Fruit fly (Drosophila melanogaster) whole organism, embryonic: ENCODE data around the gene Ntf-2.

Experiments used
- CG10565 ChIP-seq: fragments of 200-800 bp; sonication (Bioruptor generic); optimal IDR thresholded peaks from 3 replicates; lab custom pipeline; 2016; ENCODE audit warnings: missing biosample characterization, mild to moderate bottlenecking, missing genetic modification characterization
- CG10959 ChIP-seq: fragments of 200-800 bp; sonication (Bioruptor generic); IDR thresholded peaks from 2 replicates; pipeline ENCODE4 v1.3.6; 2022; ENCODE audit warnings: missing biosample characterization, missing genetic modification characterization
- CG11696 ChIP-seq: fragments of 200-800 bp; sonication (Bioruptor generic); IDR thresholded peaks from 2 replicates; pipeline ENCODE4 v1.3.6; 2022; ENCODE audit warnings: missing biosample characterization, missing genetic modification characterization
- CG14014 ChIP-seq: fragments of 200-800 bp; sonication (Bioruptor generic); IDR thresholded peaks from 2 replicates; pipeline ENCODE4 v1.3.6; 2022; ENCODE audit warnings: missing biosample characterization, missing genetic modification characterization
- CG14441 ChIP-seq: fragments of 200-800 bp; sonication (Bioruptor generic); IDR thresholded peaks from 2 replicates; pipeline ENCODE4 v1.3.6; 2022; ENCODE audit warnings: missing biosample characterization, missing genetic modification characterization
- CG1647 ChIP-seq: fragments of 200-800 bp; sonication (Bioruptor generic); optimal IDR thresholded peaks from 3 replicates; lab custom pipeline; 2016; ENCODE audit warnings: missing biosample characterization, missing genetic modification characterization
- CG16779 ChIP-seq: fragments of 200-800 bp; sonication (Bioruptor generic); IDR thresholded peaks from 2 replicates; pipeline ENCODE4 v1.3.6; 2022; ENCODE audit warnings: missing biosample characterization, missing genetic modification characterization
- CG17359 ChIP-seq: fragments of 200-800 bp; sonication (Bioruptor generic); optimal IDR thresholded peaks from 3 replicates; lab custom pipeline; 2018; ENCODE audit warnings: missing biosample characterization, mild to moderate bottlenecking, missing genetic modification characterization, moderate library complexity
- CG17568 ChIP-seq: fragments of 200-800 bp; sonication (Bioruptor generic); optimal IDR thresholded peaks from 2 replicates; lab custom pipeline; 2018; ENCODE audit warnings: missing biosample characterization, mild to moderate bottlenecking, missing genetic modification characterization, moderate library complexity
- CG18619 ChIP-seq: fragments of 200-800 bp; sonication (Bioruptor generic); optimal IDR thresholded peaks from 3 replicates; lab custom pipeline; 2017; ENCODE audit warnings: missing biosample characterization, mild to moderate bottlenecking, missing genetic modification characterization
- CG30403 ChIP-seq: fragments of 200-800 bp; sonication (Bioruptor generic); optimal IDR thresholded peaks from 3 replicates; lab custom pipeline; 2016; ENCODE audit warnings: missing biosample characterization, missing genetic modification characterization
- CG31365 ChIP-seq: fragments of 200-800 bp; sonication (Bioruptor generic); optimal IDR thresholded peaks from 2 replicates; lab custom pipeline; 2018; ENCODE audit warnings: missing biosample characterization, mild to moderate bottlenecking, missing genetic modification characterization
- CG3407 ChIP-seq: fragments of 200-800 bp; sonication (Bioruptor generic); optimal IDR thresholded peaks from 2 replicates; lab custom pipeline; 2018; ENCODE audit warnings: missing biosample characterization, mild to moderate bottlenecking, missing genetic modification characterization
- CG3847 ChIP-seq: fragments of 200-800 bp; sonication (Bioruptor generic); IDR thresholded peaks from 2 replicates; pipeline ENCODE4 v1.3.6; 2022; ENCODE audit warnings: missing biosample characterization, missing genetic modification characterization
- CG4820 ChIP-seq: fragments of 200-800 bp; sonication (Bioruptor generic); optimal IDR thresholded peaks from 3 replicates; lab custom pipeline; 2016; ENCODE audit warnings: missing biosample characterization, missing genetic modification characterization
- CG5953 ChIP-seq: fragments of 200-800 bp; sonication (Bioruptor generic); IDR thresholded peaks from 2 replicates; pipeline ENCODE4 v1.3.6; 2022; ENCODE audit warnings: missing biosample characterization, missing genetic modification characterization
- CG7745 ChIP-seq: fragments of 200-800 bp; sonication (Bioruptor generic); optimal IDR thresholded peaks from 2 replicates; lab custom pipeline; 2018; ENCODE audit warnings: missing biosample characterization, mild to moderate bottlenecking, missing genetic modification characterization, moderate library complexity
- CG7987 ChIP-seq: fragments of 200-800 bp; sonication (Bioruptor generic); optimal IDR thresholded peaks from 2 replicates; lab custom pipeline; 2018; ENCODE audit warnings: missing biosample characterization, mild to moderate bottlenecking, missing genetic modification characterization, moderate library complexity
- Camta ChIP-seq: fragments of 200-800 bp; sonication (Bioruptor generic); optimal IDR thresholded peaks from 2 replicates; lab custom pipeline; 2016; ENCODE audit warnings: missing biosample characterization, missing genetic modification characterization
- Doc3 ChIP-seq: fragments of 200-800 bp; sonication (Bioruptor generic); IDR thresholded peaks from 3 replicates; pipeline ENCODE4 v1.3.6; 2022; ENCODE audit warnings: missing biosample characterization, missing genetic modification characterization; ENCODE audit not compliant: partially characterized antibody
- Fer1 ChIP-seq: fragments of 200-800 bp; sonication (Bioruptor generic); optimal IDR thresholded peaks from 2 replicates; lab custom pipeline; 2017; ENCODE audit warnings: missing biosample characterization, mild to moderate bottlenecking, missing genetic modification characterization
- Hr39 ChIP-seq: fragments of >200 bp; optimal IDR thresholded peaks from 2 replicates; lab custom pipeline; 2017
- NC2β ChIP-seq: fragments of 200-800 bp; sonication (Bioruptor generic); optimal IDR thresholded peaks from 2 replicates; lab custom pipeline; 2016; ENCODE audit warnings: missing biosample characterization, missing genetic modification characterization
- Poxn ChIP-seq: fragments of 200-800 bp; sonication (Bioruptor generic); IDR thresholded peaks from 2 replicates; pipeline ENCODE4 v1.3.6; 2022; ENCODE audit warnings: missing biosample characterization, missing genetic modification characterization
- Ptx1 ChIP-seq: fragments of 200-800 bp; sonication (Bioruptor generic); IDR thresholded peaks from 2 replicates; pipeline ENCODE4 v1.3.6; 2022; ENCODE audit warnings: missing biosample characterization, missing genetic modification characterization
- Sox102F ChIP-seq: fragments of 200-800 bp; sonication (Bioruptor generic); optimal IDR thresholded peaks from 2 replicates; lab custom pipeline; 2018; ENCODE audit warnings: missing biosample characterization, mild to moderate bottlenecking, missing genetic modification characterization, moderate library complexity
- Sry-β ChIP-seq: fragments of 200-800 bp; sonication (Bioruptor generic); optimal IDR thresholded peaks from 2 replicates; lab custom pipeline; 2018; ENCODE audit warnings: missing biosample characterization, mild to moderate bottlenecking, missing genetic modification characterization, moderate library complexity
- abd-A ChIP-seq: fragments of 200-800 bp; sonication (Bioruptor generic); optimal IDR thresholded peaks from 3 replicates; lab custom pipeline; 2019; ENCODE audit warnings: missing biosample characterization, mild to moderate bottlenecking, missing genetic modification characterization, moderate library complexity
- ac ChIP-seq: fragments of 200-800 bp; sonication (Bioruptor generic); optimal IDR thresholded peaks from 3 replicates; lab custom pipeline; 2017; ENCODE audit warnings: missing biosample characterization, mild to moderate bottlenecking, missing genetic modification characterization
- ash1 ChIP-seq: fragments of 200-800 bp; sonication (Bioruptor generic); optimal IDR thresholded peaks from 2 replicates; lab custom pipeline; 2018; ENCODE audit warnings: missing biosample characterization, mild to moderate bottlenecking, missing genetic modification characterization
- az2 ChIP-seq: fragments of 200-800 bp; sonication (Bioruptor generic); optimal IDR thresholded peaks from 3 replicates; lab custom pipeline; 2016; ENCODE audit warnings: missing biosample characterization, missing genetic modification characterization
- chm ChIP-seq: fragments of 200-800 bp; sonication (Bioruptor generic); IDR thresholded peaks from 2 replicates; pipeline ENCODE4 v1.3.6; 2022; ENCODE audit warnings: missing biosample characterization, missing genetic modification characterization
- croc ChIP-seq: fragments of 200-800 bp; sonication (Bioruptor generic); conservative IDR thresholded peaks from 3 replicates; pipeline ENCODE4 v1.3.6; 2022; ENCODE audit warnings: missing biosample characterization, missing genetic modification characterization
- cwo ChIP-seq: fragments of 200-800 bp; sonication (Bioruptor generic); optimal IDR thresholded peaks from 3 replicates; lab custom pipeline; 2017; ENCODE audit warnings: missing biosample characterization, missing genetic modification characterization, mild to moderate bottlenecking, moderate library complexity, missing genetic modification reagents
- da ChIP-seq: fragments of 200-800 bp; sonication (Bioruptor generic); optimal IDR thresholded peaks from 2 replicates; lab custom pipeline; 2016; ENCODE audit warnings: missing biosample characterization, missing genetic modification characterization
- dmrt11E ChIP-seq: fragments of 200-800 bp; sonication (Bioruptor generic); optimal IDR thresholded peaks from 3 replicates; lab custom pipeline; 2018; ENCODE audit warnings: missing biosample characterization, mild to moderate bottlenecking, missing genetic modification characterization, moderate library complexity
- fd3F ChIP-seq: fragments of 200-800 bp; sonication (Bioruptor generic); optimal IDR thresholded peaks from 2 replicates; lab custom pipeline; 2018; ENCODE audit warnings: missing biosample characterization, mild to moderate bottlenecking, missing genetic modification characterization, moderate library complexity
- gce ChIP-seq: fragments of 200-800 bp; sonication (Bioruptor generic); IDR thresholded peaks from 3 replicates; pipeline ENCODE4 v1.3.6; 2022; ENCODE audit warnings: missing biosample characterization, missing genetic modification characterization
- gfzf ChIP-seq: fragments of 200-800 bp; sonication (Bioruptor generic); optimal IDR thresholded peaks from 2 replicates; lab custom pipeline; 2016; ENCODE audit warnings: missing biosample characterization, mild to moderate bottlenecking, missing genetic modification characterization, moderate library complexity
- jigr1 ChIP-seq: fragments of 200-800 bp; sonication (Bioruptor generic); IDR thresholded peaks from 3 replicates; pipeline ENCODE4 v1.3.6; 2022; ENCODE audit warnings: missing biosample characterization, missing genetic modification characterization
- kah ChIP-seq: fragments of 200-800 bp; sonication (Bioruptor generic); optimal IDR thresholded peaks from 2 replicates; lab custom pipeline; 2018; ENCODE audit warnings: missing biosample characterization, mild to moderate bottlenecking, missing genetic modification characterization
- ken ChIP-seq: fragments of 200-800 bp; sonication (Bioruptor generic); IDR thresholded peaks from 3 replicates; pipeline ENCODE4 v1.3.6; 2022; ENCODE audit warnings: missing biosample characterization, missing genetic modification characterization
- otp ChIP-seq: fragments of 200-800 bp; sonication (Bioruptor generic); IDR thresholded peaks from 3 replicates; pipeline ENCODE4, ENCODE4 v1.3.6; 2022; ENCODE audit warnings: missing biosample characterization, missing genetic modification characterization
- pnt ChIP-seq: fragments of 200-800 bp; sonication (Bioruptor generic); optimal IDR thresholded peaks from 3 replicates; lab custom pipeline; 2016; ENCODE audit warnings: missing biosample characterization, missing genetic modification characterization
- psq ChIP-seq: fragments of 200-800 bp; sonication (Bioruptor generic); optimal IDR thresholded peaks from 2 replicates; lab custom pipeline; 2017; ENCODE audit warnings: missing biosample characterization, missing genetic modification characterization
- repo ChIP-seq: fragments of 200-800 bp; sonication (Bioruptor generic); optimal IDR thresholded peaks from 2 replicates; lab custom pipeline; 2016; ENCODE audit warnings: missing biosample characterization, missing genetic modification characterization
- sd ChIP-seq: fragments of 200-800 bp; sonication (Bioruptor generic); optimal IDR thresholded peaks from 3 replicates; lab custom pipeline; 2018; ENCODE audit warnings: missing biosample characterization, mild to moderate bottlenecking, missing genetic modification characterization, moderate library complexity
- shn ChIP-seq: fragments of 200-800 bp; sonication (Bioruptor generic); optimal IDR thresholded peaks from 3 replicates; lab custom pipeline; 2016; ENCODE audit warnings: missing biosample characterization, missing genetic modification characterization
- sr ChIP-seq: fragments of 200-800 bp; sonication (Bioruptor generic); IDR thresholded peaks from 3 replicates; pipeline ENCODE4 v1.3.6; 2022; ENCODE audit warnings: missing biosample characterization, missing genetic modification characterization
- stc ChIP-seq: fragments of 200-800 bp; sonication (Bioruptor generic); IDR thresholded peaks from 2 replicates; pipeline ENCODE4 v1.3.6; 2022; ENCODE audit warnings: missing biosample characterization, missing genetic modification characterization
- tx ChIP-seq: fragments of 200-800 bp; sonication (Bioruptor generic); optimal IDR thresholded peaks from 2 replicates; lab custom pipeline; 2016; ENCODE audit warnings: missing biosample characterization, missing genetic modification characterization
- z ChIP-seq: fragments of 200-800 bp; sonication (Bioruptor generic); IDR thresholded peaks from 3 replicates; pipeline ENCODE4 v1.3.6; 2022; ENCODE audit warnings: missing biosample characterization, missing genetic modification characterization

The Ntf-2 gene

DNA sequence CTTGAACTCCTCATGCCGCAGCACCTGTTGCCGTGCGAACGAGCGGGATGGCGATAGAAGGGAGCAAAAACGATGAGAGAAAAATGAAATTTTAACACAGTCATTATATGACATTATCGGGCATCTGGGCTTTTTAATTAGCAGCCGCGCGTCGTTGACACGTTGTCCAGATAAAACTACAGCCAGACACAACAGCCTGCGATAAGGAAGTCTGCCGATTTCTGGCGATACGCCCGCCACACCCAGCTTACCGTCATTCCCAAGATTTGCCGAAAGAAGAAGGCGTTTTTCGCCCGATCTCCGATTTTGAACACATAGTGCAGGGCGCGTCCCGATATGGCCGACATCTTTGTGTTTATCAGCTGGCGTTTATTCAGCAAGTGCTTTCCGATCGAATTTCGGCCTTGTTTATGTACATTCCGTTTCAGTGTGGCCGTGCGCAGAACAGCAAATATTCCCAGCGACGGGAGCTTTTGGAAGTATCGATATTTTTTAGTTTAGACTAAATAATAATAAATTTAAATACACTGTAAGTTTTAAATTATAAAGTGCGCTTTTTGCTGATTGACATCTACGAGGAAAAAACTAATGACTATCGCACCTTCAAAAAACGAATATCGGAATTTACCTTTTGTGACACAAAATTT lies 7.2 kb upstream of the Ntf-2 start, which contains the start of gene CG1532 (continued):
- no peak for TF ChIP-seq CG4820
- TF ChIP-seq CG16779 (GFP tag; lab: Robert Waterston, UW): no peak
- TF ChIP-seq tx (GFP tag; lab: Kevin White, UChicago): no peak
- no peak for TF ChIP-seq NC2β
- TF ChIP-seq CG31365: no peak
- TF ChIP-seq jigr1 (GFP tag; lab: Robert Waterston, UW): peak; percentile 43; the same call in 1 of the 3 replicates
- TF ChIP-seq ac: no peak
- TF ChIP-seq Camta: no peak
- TF ChIP-seq CG11696: no peak
- TF ChIP-seq fd3F (GFP tag; lab: Kevin White, UChicago): no peak
- no peak for TF ChIP-seq pnt (GFP tag; lab: Kevin White, UChicago)
- no peak for TF ChIP-seq CG17359 (tag; lab: Kevin White, UChicago)
- no peak for TF ChIP-seq CG17568 (GFP tag; lab: Kevin White, UChicago)
- no peak for TF ChIP-seq Sox102F
- TF ChIP-seq CG7987 (GFP tag; lab: Kevin White, UChicago): no peak
- no peak for TF ChIP-seq Hr39 (lab: Kevin White, UChicago)
- no peak for TF ChIP-seq shn
- no peak for TF ChIP-seq CG18619 (GFP tag; lab: Kevin White, UChicago)
- TF ChIP-seq cwo (GFP tag; lab: Kevin White, UChicago): peak; percentile 75
- TF ChIP-seq Ptx1 (GFP tag; lab: Robert Waterston, UW): no peak
- peak; percentile 65 for TF ChIP-seq gfzf (GFP tag; lab: Kevin White, UChicago)
- TF ChIP-seq da (GFP tag; lab: Kevin White, UChicago): no peak
- TF ChIP-seq gce: no peak
- TF ChIP-seq CG3407 (GFP tag; lab: Kevin White, UChicago): no peak
- no peak for TF ChIP-seq otp (GFP tag; lab: Robert Waterston, UW)
- TF ChIP-seq ash1 (GFP tag; lab: Kevin White, UChicago): no peak
- TF ChIP-seq sd: no peak
- no peak for TF ChIP-seq stc (GFP tag; lab: Robert Waterston, UW)
- no peak for TF ChIP-seq ken (GFP tag; lab: Robert Waterston, UW)
- no peak for TF ChIP-seq CG7745 (tag; lab: Kevin White, UChicago)
- TF ChIP-seq z (GFP tag; lab: Robert Waterston, UW): no peak
- TF ChIP-seq dmrt11E (tag; lab: Kevin White, UChicago): no peak
- TF ChIP-seq repo (GFP tag; lab: Kevin White, UChicago): no peak
- TF ChIP-seq chm (GFP tag; lab: Robert Waterston, UW): no peak
- no peak for TF ChIP-seq CG14441 (GFP tag; lab: Robert Waterston, UW)
- TF ChIP-seq croc: no peak
- TF ChIP-seq sr: no peak
- no peak for TF ChIP-seq az2 (GFP tag; lab: Kevin White, UChicago)
- TF ChIP-seq CG5953 (GFP tag; lab: Robert Waterston, UW): no peak
- no peak for TF ChIP-seq CG14014 (GFP tag; lab: Robert Waterston, UW)
- no peak for TF ChIP-seq kah (GFP tag; lab: Kevin White, UChicago)
- TF ChIP-seq psq (GFP tag; lab: Kevin White, UChicago): no peak
- TF ChIP-seq CG10959: no peak
- TF ChIP-seq CG3847 (GFP tag; lab: Robert Waterston, UW): no peak
- TF ChIP-seq abd-A (tag; lab: Kevin White, UChicago): no peak
- TF ChIP-seq CG10565 (GFP tag; lab: Kevin White, UChicago): no peak
- TF ChIP-seq Poxn (GFP tag; lab: Robert Waterston, UW): no peak
- no peak for TF ChIP-seq CG30403 (GFP tag; lab: Kevin White, UChicago)
- peak; percentile 56; the same call in 1 of the 3 replicates for TF ChIP-seq Doc3
- TF ChIP-seq Sry-β (GFP tag; lab: Kevin White, UChicago): no peak
- TF ChIP-seq CG1647 (GFP tag; lab: Kevin White, UChicago): no peak
- TF ChIP-seq Fer1: peak; percentile 24
